Worm (Caenorhabditis elegans): ENCODE results near the gene insc-1.

DNA sequence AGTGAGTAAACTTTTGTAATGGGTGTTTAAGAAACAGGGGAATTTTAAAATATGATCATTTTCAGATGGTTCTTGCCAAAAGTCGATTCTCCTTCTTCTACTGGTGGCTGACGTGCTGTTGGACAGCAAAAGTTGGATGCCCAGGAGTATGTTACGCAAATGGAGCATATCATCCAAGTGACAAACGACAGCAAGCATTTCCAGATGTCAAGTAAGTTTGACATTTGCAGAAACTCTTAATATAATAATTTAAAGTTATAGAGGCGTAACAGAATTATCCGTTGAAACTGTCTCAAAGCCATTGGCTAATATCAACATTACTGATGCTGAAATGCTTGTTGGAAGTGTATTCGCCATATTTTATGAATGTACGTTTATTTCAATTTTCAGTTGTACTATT is 10.6 kb upstream of the insc-1 start:
- TF ChIP-seq him-1 (tag; optimal IDR thresholded peaks at IDR 0.05) (no peak), dao-5 (tag; optimal IDR thresholded peaks at IDR 0.05) (no peak)

All from whole organism, L4/young adult.